Worm (Caenorhabditis elegans) whole organism, young adult: ENCODE results near the gene arle-14.

Experiments
- F10E7.11 ChIP-seq: sonication (generic microtip); optimal IDR thresholded peaks from 2 replicates; lab custom pipeline; 2017; ENCODE audit warnings: mild to moderate bottlenecking, missing genetic modification characterization, moderate library complexity, missing compliant biosample characterization
- F22D6.2 ChIP-seq: sonication (generic microtip); optimal IDR thresholded peaks from 2 replicates; lab custom pipeline; 2016; ENCODE audit warnings: mild to moderate bottlenecking, missing genetic modification characterization, missing compliant biosample characterization
- F55B11.4 ChIP-seq: sonication (generic microtip); optimal IDR thresholded peaks from 2 replicates; lab custom pipeline; 2016; ENCODE audit warnings: missing compliant biosample characterization, missing genetic modification characterization, borderline replicate concordance; ENCODE audit not compliant: insufficient read depth
- F57C9.4 ChIP-seq: sonication (generic microtip); optimal IDR thresholded peaks from 2 replicates; lab custom pipeline; 2017; ENCODE audit warnings: mild to moderate bottlenecking, missing genetic modification characterization, missing compliant biosample characterization
- K11D2.4 ChIP-seq: fragments of 200-800 bp; sonication (Bioruptor generic); IDR thresholded peaks from 2 replicates; pipeline ENCODE4 v1.3.6; 2022; ENCODE audit warnings: missing genetic modification reagents, missing genetic modification characterization, missing compliant biosample characterization
- K12H6.12 ChIP-seq: fragments of 200-800 bp; sonication (Bioruptor generic); optimal IDR thresholded peaks from 2 replicates; lab custom pipeline; 2018; ENCODE audit warnings: mild to moderate bottlenecking, missing genetic modification characterization, missing compliant biosample characterization
- T07F8.4 ChIP-seq: sonication (generic microtip); optimal IDR thresholded peaks from 2 replicates; lab custom pipeline; 2016; ENCODE audit warnings: mild to moderate bottlenecking, missing genetic modification characterization, moderate library complexity, missing compliant biosample characterization
- Y79H2A.3 ChIP-seq: fragments of 200-800 bp; sonication (Bioruptor generic); conservative IDR thresholded peaks from 2 replicates; pipeline ENCODE4 v1.3.6; 2022; ENCODE audit warnings: missing genetic modification reagents, missing genetic modification characterization, missing compliant biosample characterization
- ZK185.1 ChIP-seq: sonication (generic microtip); optimal IDR thresholded peaks from 2 replicates; lab custom pipeline; 2016; ENCODE audit warnings: mild to moderate bottlenecking, missing genetic modification characterization, missing compliant biosample characterization; ENCODE audit not compliant: poor library complexity, severe bottlenecking
- ama-1 ChIP-seq, 3 experiments: fragments of 150-350 bp in 1 of 3; sonication (generic microtip) in 2 of 3; optimal IDR thresholded peaks; 2 replicates each; lab custom pipeline; 2014 to 2018; ENCODE audit warnings: missing biosample characterization in 2 of 3, missing genetic modification characterization in 2 of 3, missing genetic modification reagents in 2 of 3
- bed-2 ChIP-seq: fragments of 200-800 bp; sonication (Bioruptor generic); IDR thresholded peaks from 2 replicates; pipeline ENCODE4 v1.3.6; 2022; ENCODE audit warnings: missing genetic modification reagents, missing genetic modification characterization, missing compliant biosample characterization
- cebp-1 ChIP-seq, 2 experiments: fragments of 200-800 bp in 1 of 2; sonication (Bioruptor generic) in 1 of 2; sonication (generic microtip) in 1 of 2; IDR thresholded peaks in 1 of 2; optimal IDR thresholded peaks in 1 of 2; 2 replicates each; pipeline versions ENCODE4 v1.3.6 to Lab custom; 2017 to 2022; ENCODE audit warnings: missing compliant biosample characterization in 2 of 2, missing genetic modification characterization in 2 of 2, mild to moderate bottlenecking in 1 of 2, missing genetic modification reagents in 1 of 2, moderate library complexity in 1 of 2
- ceh-100 ChIP-seq: fragments of 200-800 bp; sonication (Bioruptor generic); IDR thresholded peaks from 2 replicates; pipeline ENCODE4 v1.3.6; 2022; ENCODE audit warnings: missing genetic modification reagents, missing genetic modification characterization, missing compliant biosample characterization
- ceh-58 ChIP-seq: fragments of 200-800 bp; sonication (Bioruptor generic); IDR thresholded peaks from 2 replicates; pipeline ENCODE4 v1.3.6; 2022; ENCODE audit warnings: missing genetic modification characterization, missing compliant biosample characterization
- ceh-91 ChIP-seq: fragments of 200-800 bp; sonication (Bioruptor generic); IDR thresholded peaks from 2 replicates; pipeline ENCODE4 v1.3.6; 2022; ENCODE audit warnings: missing genetic modification reagents, missing genetic modification characterization, missing compliant biosample characterization
- chd-7 ChIP-seq: sonication (generic microtip); optimal IDR thresholded peaks from 2 replicates; lab custom pipeline; 2016; ENCODE audit warnings: mild to moderate bottlenecking, missing genetic modification characterization, moderate library complexity, missing compliant biosample characterization
- dpff-1 ChIP-seq: sonication (generic microtip); optimal IDR thresholded peaks from 2 replicates; lab custom pipeline; 2017; ENCODE audit warnings: mild to moderate bottlenecking, missing genetic modification characterization, missing compliant biosample characterization
- egl-44 ChIP-seq: fragments of 200-800 bp; sonication (Bioruptor generic); IDR thresholded peaks from 2 replicates; pipeline ENCODE4 v1.3.6; 2022; ENCODE audit warnings: missing genetic modification reagents, missing genetic modification characterization, missing compliant biosample characterization
- egrh-3 ChIP-seq: fragments of 200-800 bp; sonication (Bioruptor generic); IDR thresholded peaks from 2 replicates; pipeline ENCODE4 v1.3.6; 2022; ENCODE audit warnings: missing genetic modification reagents, missing genetic modification characterization, missing compliant biosample characterization
- ets-4 ChIP-seq: fragments of 200-800 bp; sonication (Bioruptor generic); optimal IDR thresholded peaks from 2 replicates; lab custom pipeline; 2018; ENCODE audit warnings: mild to moderate bottlenecking, missing genetic modification characterization, missing compliant biosample characterization
- fkh-3 ChIP-seq: sonication (generic microtip); optimal IDR thresholded peaks from 2 replicates; lab custom pipeline; 2016; ENCODE audit warnings: mild to moderate bottlenecking, missing genetic modification characterization, missing compliant biosample characterization
- him-1 ChIP-seq: sonication (generic microtip); optimal IDR thresholded peaks from 2 replicates; lab custom pipeline; 2016; ENCODE audit warnings: missing genotype, missing genetic modification reagents, missing genetic modification characterization, missing compliant biosample characterization
- hlh-12 ChIP-seq: sonication (generic microtip); optimal IDR thresholded peaks from 2 replicates; lab custom pipeline; 2016; ENCODE audit warnings: missing genetic modification characterization, missing compliant biosample characterization
- hrde-1 ChIP-seq: sonication (generic microtip); optimal IDR thresholded peaks from 2 replicates; lab custom pipeline; 2016; ENCODE audit warnings: missing genetic modification characterization, mild to moderate bottlenecking, missing compliant biosample characterization, moderate library complexity, missing genotype, missing genetic modification reagents, borderline replicate concordance
- let-607 ChIP-seq, 2 experiments: fragments of 200-800 bp in 1 of 2; sonication (Bioruptor generic) in 1 of 2; sonication (generic microtip) in 1 of 2; optimal IDR thresholded peaks; 2 replicates each; lab custom pipeline; 2016 to 2018; ENCODE audit warnings: mild to moderate bottlenecking in 2 of 2, missing compliant biosample characterization in 2 of 2, missing genetic modification characterization in 2 of 2, moderate library complexity in 2 of 2, missing genotype in 1 of 2
- lin-35 ChIP-seq, 3 experiments: fragments of 150-350 bp in 2 of 3; sonication (generic microtip) in 1 of 3; optimal IDR thresholded peaks; 2 replicates each; lab custom pipeline; 2014 to 2018; ENCODE audit warnings: missing biosample characterization in 3 of 3, missing genetic modification characterization in 3 of 3, missing genetic modification reagents in 3 of 3
- lin-54 ChIP-seq: fragments of 200-800 bp; sonication (Bioruptor generic); optimal IDR thresholded peaks from 2 replicates; lab custom pipeline; 2018; ENCODE audit warnings: mild to moderate bottlenecking, missing genetic modification characterization, missing compliant biosample characterization
- lir-1 ChIP-seq: fragments of 200-800 bp; sonication (Bioruptor generic); conservative IDR thresholded peaks from 2 replicates; pipeline ENCODE4 v1.3.6; 2022; ENCODE audit warnings: missing genetic modification reagents, missing genetic modification characterization, missing compliant biosample characterization
- madf-8 ChIP-seq: fragments of 200-800 bp; sonication (Bioruptor generic); conservative IDR thresholded peaks from 2 replicates; pipeline ENCODE4 v1.3.6; 2022; ENCODE audit warnings: missing genetic modification reagents, missing genetic modification characterization, missing compliant biosample characterization
- mcd-1 ChIP-seq: fragments of 200-800 bp; sonication (Bioruptor generic); IDR thresholded peaks from 2 replicates; pipeline ENCODE4 v1.3.6; 2022; ENCODE audit warnings: missing genetic modification reagents, missing genetic modification characterization, missing compliant biosample characterization
- mel-28 ChIP-seq: sonication (generic microtip); optimal IDR thresholded peaks from 2 replicates; lab custom pipeline; 2016; ENCODE audit warnings: borderline replicate concordance, mild to moderate bottlenecking, missing genetic modification characterization, missing compliant biosample characterization
- mxl-1 ChIP-seq: sonication (generic microtip); optimal IDR thresholded peaks from 2 replicates; lab custom pipeline; 2016; ENCODE audit warnings: missing genetic modification characterization, missing compliant biosample characterization
- nhr-120 ChIP-seq: fragments of 200-800 bp; sonication (Bioruptor generic); IDR thresholded peaks from 2 replicates; pipeline ENCODE4 v1.3.6; 2022; ENCODE audit warnings: missing genetic modification characterization, missing compliant biosample characterization
- nhr-179 ChIP-seq: sonication (generic microtip); optimal IDR thresholded peaks from 2 replicates; lab custom pipeline; 2016; ENCODE audit warnings: mild to moderate bottlenecking, missing genetic modification characterization, missing compliant biosample characterization
- nhr-27 ChIP-seq: fragments of 200-800 bp; sonication (Bioruptor generic); optimal IDR thresholded peaks from 2 replicates; lab custom pipeline; 2018; ENCODE audit warnings: mild to moderate bottlenecking, missing genetic modification characterization, moderate library complexity, missing compliant biosample characterization
- nhr-90 ChIP-seq: sonication (generic microtip); optimal IDR thresholded peaks from 2 replicates; lab custom pipeline; 2016; ENCODE audit warnings: missing genotype, mild to moderate bottlenecking, missing genetic modification characterization, missing compliant biosample characterization
- pbrm-1 ChIP-seq: fragments of 200-800 bp; sonication (Bioruptor generic); IDR thresholded peaks from 2 replicates; pipeline ENCODE4 v1.3.6; 2022; ENCODE audit warnings: missing genetic modification reagents, missing genetic modification characterization, missing compliant biosample characterization
- rcor-1 ChIP-seq: fragments of 200-800 bp; sonication (Bioruptor generic); IDR thresholded peaks from 2 replicates; pipeline ENCODE4 v1.3.6; 2022; ENCODE audit warnings: missing genetic modification reagents, missing genetic modification characterization, missing compliant biosample characterization
- rpc-1 ChIP-seq, 2 experiments: fragments of 150-350 bp in 1 of 2; sonication (generic microtip) in 1 of 2; optimal IDR thresholded peaks; 2 replicates each; lab custom pipeline; 2014 to 2018; ENCODE audit warnings: missing biosample characterization in 1 of 2, missing genetic modification characterization in 1 of 2, missing genetic modification reagents in 1 of 2, missing genotype in 1 of 2
- sdz-38 ChIP-seq: sonication (generic microtip); optimal IDR thresholded peaks from 2 replicates; lab custom pipeline; 2016; ENCODE audit warnings: missing genotype, missing genetic modification characterization, missing compliant biosample characterization
- snpc-1.3 ChIP-seq: sonication (generic microtip); optimal IDR thresholded peaks from 2 replicates; lab custom pipeline; 2017; ENCODE audit warnings: missing genetic modification characterization, mild to moderate bottlenecking, missing compliant biosample characterization, antibody characterized with exemption, moderate library complexity, missing genotype, missing genetic modification reagents; ENCODE audit not compliant: insufficient read depth
- tbp1 ChIP-seq: fragments of 200-800 bp; sonication (Bioruptor generic); optimal IDR thresholded peaks from 2 replicates; lab custom pipeline; 2018; ENCODE audit warnings: mild to moderate bottlenecking, missing genetic modification characterization, missing compliant biosample characterization
- tlf-1 ChIP-seq: fragments of 200-800 bp; sonication (Bioruptor generic); optimal IDR thresholded peaks from 2 replicates; lab custom pipeline; 2018; ENCODE audit warnings: mild to moderate bottlenecking, missing genetic modification characterization, missing compliant biosample characterization
- unc-130 ChIP-seq: sonication (generic microtip); optimal IDR thresholded peaks from 2 replicates; lab custom pipeline; 2016; ENCODE audit warnings: missing genetic modification reagents, missing genetic modification characterization, missing compliant biosample characterization
- ztf-22 ChIP-seq: fragments of 200-800 bp; sonication (Bioruptor generic); optimal IDR thresholded peaks from 2 replicates; lab custom pipeline; 2018; ENCODE audit warnings: mild to moderate bottlenecking, missing genetic modification characterization, moderate library complexity, missing compliant biosample characterization
- ztf-26 ChIP-seq: sonication (generic microtip); optimal IDR thresholded peaks from 2 replicates; lab custom pipeline; 2017; ENCODE audit warnings: missing genetic modification characterization, missing compliant biosample characterization
- ztf-6 ChIP-seq: fragments of 200-800 bp; sonication (Bioruptor generic); IDR thresholded peaks from 2 replicates; pipeline ENCODE4 v1.3.6; 2022; ENCODE audit warnings: missing genetic modification reagents, missing genetic modification characterization, missing compliant biosample characterization

Gene arle-14

DNA sequence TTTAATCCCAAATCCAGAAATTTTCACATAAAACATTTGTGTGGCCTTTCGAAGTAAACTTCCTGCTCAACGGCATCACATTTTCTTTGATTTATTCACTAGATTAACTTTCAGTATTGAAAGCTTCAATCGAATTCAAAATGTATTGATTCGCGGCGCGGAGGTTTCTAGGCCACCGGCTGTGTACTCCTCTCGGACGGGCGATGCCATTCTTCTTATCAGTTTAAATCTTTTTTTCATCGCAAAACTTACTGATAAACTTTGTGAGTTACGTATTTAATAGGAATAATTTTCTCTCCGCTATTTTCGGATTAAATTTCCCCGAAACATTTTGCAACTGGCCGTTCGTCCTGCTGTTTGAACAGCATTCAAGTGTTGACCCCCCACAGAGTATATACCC, 29.2 kb downstream of the arle-14 start (continued):
- TF ChIP-seq bed-2 (GFP tag; lab: Robert Waterston, UW) (0 out of 2 replicates have a peak, but pooled peaks have one; percentile 50), ztf-6 (GFP tag; lab: Robert Waterston, UW) (no peak), egrh-3 (no peak), ceh-100 (GFP tag; lab: Robert Waterston, UW) (no peak), tlf-1 (peak; percentile 16), ztf-22 (GFP tag; lab: Kevin White, UChicago) (no peak), hlh-12 (tag; lab: Kevin White, UChicago) (no peak), dpff-1 (no peak), lin-35 (GFP tag; optimal IDR thresholded peaks at IDR 0.05; lab: Kevin White, UChicago) (peak in 1 of 3 experiments; percentile 75), rcor-1 (no peak), mcd-1 (GFP tag; lab: Robert Waterston, UW) (peak; percentile 68), chd-7 (peak; percentile 20), ZK185.1 (tag; lab: Kevin White, UChicago) (peak; percentile 96), F57C9.4 (no peak), nhr-179 (no peak), mxl-1 (tag; lab: Kevin White, UChicago) (no peak), him-1 (tag; lab: Kevin White, UChicago) (no peak), ceh-91 (GFP tag; lab: Robert Waterston, UW) (no peak), snpc-1.3 (tag; lab: Kevin White, UChicago) (no peak), nhr-27 (tag; lab: Kevin White, UChicago) (no peak), F22D6.2 (tag; lab: Kevin White, UChicago) (peak; percentile 25), lin-54 (GFP tag; lab: Kevin White, UChicago) (peak; percentile 77), sdz-38 (tag; lab: Kevin White, UChicago) (no peak), fkh-3 (tag; lab: Kevin White, UChicago) (no peak), let-607 (tag; optimal IDR thresholded peaks at IDR 0.05; lab: Kevin White, UChicago) (peak in 1 of 2 experiments; percentile 47), nhr-90 (no peak), K12H6.12 (tag; lab: Kevin White, UChicago) (no peak), mel-28 (tag; lab: Kevin White, UChicago) (no peak), ztf-26 (tag; lab: Kevin White, UChicago) (no peak), Y79H2A.3 (GFP tag; lab: Robert Waterston, UW) (no peak), hrde-1 (tag; lab: Kevin White, UChicago) (no peak), T07F8.4 (tag; lab: Kevin White, UChicago) (no peak), ama-1 (optimal IDR thresholded peaks at IDR 0.05; lab: Kevin White, UChicago) (no peak), ama-1 (GFP tag; optimal IDR thresholded peaks at IDR 0.05; lab: Kevin White, UChicago) (no peak), tbp1 (peak; percentile 44), egl-44 (GFP tag; lab: Robert Waterston, UW) (no peak), ceh-58 (GFP tag; lab: Robert Waterston, UW) (no peak), F55B11.4 (tag; lab: Kevin White, UChicago) (no peak), pbrm-1 (GFP tag; lab: Robert Waterston, UW) (no peak), ets-4 (no peak), rpc-1 (optimal IDR thresholded peaks at IDR 0.05; lab: Kevin White, UChicago) (no peak), rpc-1 (tag; optimal IDR thresholded peaks at IDR 0.05; lab: Kevin White, UChicago) (no peak), madf-8 (no peak), K11D2.4 (GFP tag; lab: Robert Waterston, UW) (no peak), lir-1 (GFP tag; lab: Robert Waterston, UW) (0 out of 2 replicates have a peak, but pooled peaks have one; percentile 29), cebp-1 (GFP tag; IDR thresholded peaks at IDR 0.05; lab: Robert Waterston, UW) (no peak), cebp-1 (tag; optimal IDR thresholded peaks at IDR 0.05; lab: Kevin White, UChicago) (peak; percentile 51), nhr-120 (GFP tag; lab: Robert Waterston, UW) (no peak), unc-130 (GFP tag; lab: Kevin White, UChicago) (peak; percentile 45), F10E7.11 (tag; lab: Kevin White, UChicago) (no peak)
